Fruit fly (Drosophila melanogaster): ENCODE measurements around the gene mRpS10.

DNA sequence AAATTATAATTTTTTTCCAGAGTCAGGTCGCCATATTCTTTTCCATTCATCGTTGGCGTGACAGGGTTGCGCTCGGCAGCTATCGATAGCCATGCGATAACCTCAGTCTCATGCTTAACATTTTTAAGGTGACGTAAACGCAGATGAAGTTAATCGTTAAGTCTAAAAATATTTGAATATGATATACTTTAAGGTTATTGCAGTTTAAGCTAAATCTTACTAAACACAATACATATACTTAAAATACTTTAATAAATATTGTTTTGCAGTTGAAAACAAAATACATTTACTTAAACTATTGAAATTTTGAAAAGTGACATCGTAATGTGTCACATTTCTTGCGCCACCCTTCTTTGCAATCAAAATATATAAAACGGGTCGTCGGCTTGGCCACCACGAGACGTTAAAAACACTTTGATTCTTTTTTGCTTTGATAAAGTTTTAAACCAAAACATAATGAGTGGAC is 45.7 kb downstream of the mRpS10 start, which contains the start of the genes Cp190 and CG4338:
- TF ChIP-seq CG34367 (tag; optimal IDR thresholded peaks at IDR 0.05) (peak; percentile 97), Ets98B (GFP tag; IDR thresholded peaks at IDR 0.05) (peak; percentile 90), CG9948 (tag; optimal IDR thresholded peaks at IDR 0.05) (peak; percentile 98), CG4496 (GFP tag; IDR thresholded peaks at IDR 0.05) (peak; percentile 93), Snoo (tag; optimal IDR thresholded peaks at IDR 0.05) (peak; percentile 97), CG8159 (tag; optimal IDR thresholded peaks at IDR 0.05) (peak; percentile 99), CG15710 (tag; optimal IDR thresholded peaks at IDR 0.05) (peak; percentile 98), CG32121 (GFP tag; IDR thresholded peaks at IDR 0.05) (peak; percentile 96), fd96Ca (GFP tag; IDR thresholded peaks at IDR 0.05) (peak; percentile 67; the same call in 2 of the 3 replicates), CG13204 (GFP tag; optimal IDR thresholded peaks at IDR 0.05) (no peak), Pif1B (GFP tag; optimal IDR thresholded peaks at IDR 0.05) (no peak), gl (tag; optimal IDR thresholded peaks at IDR 0.05) (peak; percentile 91), CG8301 (tag; optimal IDR thresholded peaks at IDR 0.05) (peak; percentile 98)

Data from whole organism, pupa.